Worm (Caenorhabditis elegans): ENCODE results near the gene F14D7.1.

DNA sequence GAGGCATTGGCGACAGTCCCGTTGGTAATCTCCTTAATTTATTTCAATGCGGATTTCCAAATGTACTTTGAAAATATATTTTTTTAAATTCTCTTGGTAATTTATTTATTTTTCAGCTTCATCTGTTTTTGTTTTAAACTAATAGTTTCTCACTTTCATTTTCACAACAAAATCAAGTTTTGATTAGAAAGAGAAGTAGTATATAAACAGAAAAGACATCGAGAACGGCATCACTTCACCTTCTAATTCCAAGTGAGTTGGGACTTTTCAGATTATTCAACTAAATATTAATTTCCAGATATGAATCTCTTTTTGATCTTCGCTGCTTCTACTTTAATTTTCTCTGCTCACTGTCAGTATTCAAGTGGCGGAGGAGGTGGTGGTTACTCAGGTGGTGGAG, 31.0 kb upstream of the F14D7.1 start, which contains the start of gene F47B8.14:
- TF ChIP-seq F23B12.7 (tag; optimal IDR thresholded peaks at IDR 0.05; ENCODE audit: insufficient read depth) (no peak), ztf-3 (GFP tag; optimal IDR thresholded peaks at IDR 0.05) (no peak), ccch-3 (GFP tag; optimal IDR thresholded peaks at IDR 0.05) (no peak), pha-4 (tag; optimal IDR thresholded peaks at IDR 0.05) (no peak), ama-1 (optimal IDR thresholded peaks at IDR 0.05) (no peak), ama-1 (GFP tag; optimal IDR thresholded peaks at IDR 0.05) (no peak), hrde-1 (tag; optimal IDR thresholded peaks at IDR 0.05; ENCODE audit: borderline replicate concordance) (no peak)
